Worm (Caenorhabditis elegans) whole organism, dauer: ENCODE data around the gene Y45F10D.15.

Experiments used
- unc-62 ChIP-seq: sonication (generic microtip); optimal IDR thresholded peaks from 2 replicates; lab custom pipeline; 2017; ENCODE audit warnings: missing biosample characterization, missing genetic modification reagents, missing genetic modification characterization

The Y45F10D.15 gene

DNA sequence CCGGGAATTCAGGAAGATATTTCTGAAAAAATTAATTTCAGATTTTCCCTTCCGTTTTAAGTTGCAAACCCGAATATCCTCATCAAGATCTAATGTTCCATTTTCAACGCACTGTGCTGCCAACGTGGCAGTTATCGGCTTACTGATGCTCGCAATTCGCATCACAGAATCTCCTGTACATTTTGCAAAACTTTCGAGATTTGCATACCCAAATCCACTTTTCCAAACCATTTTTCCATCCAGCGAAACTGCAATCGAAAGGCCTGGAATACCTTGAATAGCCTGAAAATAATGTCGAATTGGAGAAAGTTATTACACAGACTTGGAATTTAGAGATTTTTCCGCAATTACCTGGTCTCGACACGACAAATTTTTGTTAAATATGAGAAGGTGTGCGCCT, 36.0 kb downstream of the Y45F10D.15 start:
- no peak for TF ChIP-seq unc-62

DNA sequence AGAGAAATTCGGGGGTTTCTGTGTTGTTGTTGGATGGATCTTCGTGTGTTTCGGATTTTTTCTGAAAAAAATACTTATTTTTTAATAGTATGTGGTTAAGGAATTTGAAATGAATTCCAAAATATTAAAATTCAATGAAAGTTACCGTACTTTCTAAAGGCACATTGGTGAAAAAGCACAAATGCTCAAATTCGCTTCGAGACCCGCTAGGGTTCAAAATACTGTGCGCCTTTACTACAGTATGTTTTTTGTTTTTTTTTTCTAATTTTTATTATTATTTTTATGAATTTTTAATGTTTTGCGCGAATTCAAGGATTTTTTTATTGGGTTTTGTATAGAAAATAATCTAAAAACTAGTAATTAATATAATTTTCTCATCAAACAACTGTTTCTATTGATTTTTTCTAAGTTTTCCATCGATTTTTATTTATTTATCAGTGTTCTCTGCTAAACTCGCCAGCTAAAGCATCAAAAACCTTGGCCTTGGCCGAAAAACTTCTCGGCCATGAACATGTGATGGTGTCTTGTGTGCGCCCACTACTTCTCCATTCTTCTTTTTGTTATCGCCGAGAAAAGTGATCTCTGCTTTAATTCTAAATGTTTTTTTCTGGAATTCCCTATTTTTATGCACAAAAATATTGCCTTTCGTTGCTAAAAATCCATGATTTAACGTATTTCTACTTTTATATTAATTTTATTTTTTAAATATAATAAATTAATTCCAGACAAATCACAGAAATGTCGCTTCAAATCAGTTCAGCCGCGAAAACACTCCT, 37.3 kb downstream of the Y45F10D.15 start, which contains the start of gene iscu-1:
iscu-1 (plus strand) TSS at position 726 of the 776 bp plus-strand sequence.
- no peak for TF ChIP-seq unc-62

DNA sequence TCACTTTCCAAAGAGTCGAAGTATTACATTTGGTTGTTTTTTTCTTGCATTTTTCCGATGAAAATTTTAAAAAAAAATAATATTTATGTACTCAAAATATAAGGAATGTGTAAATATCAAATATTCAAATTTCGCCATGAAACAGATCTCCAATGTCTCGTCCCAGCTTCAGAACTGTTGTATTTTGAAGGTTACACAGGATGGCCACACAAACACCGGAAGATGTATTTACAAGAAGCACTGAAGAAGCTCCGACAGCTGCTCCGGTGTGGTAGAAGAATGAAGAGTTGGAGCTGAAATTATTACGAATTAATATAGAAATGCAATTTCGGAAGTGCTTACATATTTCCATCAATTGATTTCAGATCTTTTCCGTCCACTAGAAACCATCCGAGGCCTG, 38.4 kb downstream of the Y45F10D.15 start:
- no peak for TF ChIP-seq unc-62

DNA sequence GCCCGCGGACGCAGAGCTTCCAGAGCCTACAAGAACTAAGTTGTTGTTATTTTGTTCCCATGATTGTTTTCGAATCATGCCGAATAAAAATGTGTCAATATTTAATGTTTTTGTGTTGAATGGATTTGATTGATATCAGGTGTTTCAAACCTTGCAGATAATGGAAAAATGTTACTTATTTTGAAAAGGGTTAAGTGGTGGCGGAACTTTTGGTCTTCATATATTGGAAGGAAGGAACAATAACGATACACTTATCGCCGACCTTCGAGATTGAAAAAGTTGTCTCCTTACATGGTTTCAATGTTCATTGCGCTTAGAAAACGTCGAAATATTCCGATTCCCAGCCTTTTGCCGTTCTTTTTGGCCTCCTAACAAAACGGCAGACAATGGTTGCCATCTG, 42.1 kb downstream of the Y45F10D.15 start, which contains the start of gene gly-10:
gly-10 (plus strand) TSS at position 387 of the 400 bp plus-strand sequence.
- TF ChIP-seq unc-62: no peak

DNA sequence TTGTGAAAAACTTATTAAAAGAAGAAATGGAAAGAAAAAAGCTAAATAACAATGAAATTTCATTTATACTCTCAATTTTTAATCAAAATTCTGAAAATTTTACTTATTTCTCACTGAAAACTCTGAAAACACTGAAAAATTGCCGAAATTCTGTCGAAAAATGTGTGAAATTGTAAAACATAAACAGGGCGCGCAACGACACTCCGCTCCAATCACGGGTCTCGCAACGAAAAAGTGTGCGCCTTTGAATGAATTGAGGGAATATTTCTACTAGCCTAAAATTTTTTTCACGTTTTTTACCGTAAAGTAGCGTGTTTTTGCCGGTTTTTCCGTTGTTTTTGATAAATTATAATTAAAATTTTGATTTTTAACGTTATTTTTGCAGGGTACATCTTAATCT, 43.3 kb downstream of the Y45F10D.15 start, which contains the start of gene rpl-18:
rpl-18 (plus strand) TSS at position 386 of the 400 bp plus-strand sequence.
- no peak for TF ChIP-seq unc-62

DNA sequence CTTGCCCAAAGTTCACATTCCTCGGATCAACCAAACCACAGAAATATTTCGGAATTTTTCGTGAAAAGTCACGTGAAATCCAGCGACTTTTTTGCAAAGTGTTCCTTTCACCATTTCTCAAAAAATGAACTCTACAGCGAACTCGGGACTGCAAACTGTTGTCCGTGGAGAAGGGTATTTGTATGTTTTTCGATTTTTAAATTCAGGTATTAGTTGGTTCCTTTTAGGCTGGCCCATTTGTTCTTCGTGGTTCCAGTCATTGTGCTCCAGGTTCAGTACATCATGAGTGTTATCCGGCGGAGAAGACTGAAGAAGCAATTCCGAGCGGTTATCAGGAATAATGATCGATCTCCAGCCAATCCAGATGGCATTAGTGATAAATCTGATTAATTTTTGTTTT, 44.0 kb downstream of the Y45F10D.15 start:
- no peak for TF ChIP-seq unc-62

DNA sequence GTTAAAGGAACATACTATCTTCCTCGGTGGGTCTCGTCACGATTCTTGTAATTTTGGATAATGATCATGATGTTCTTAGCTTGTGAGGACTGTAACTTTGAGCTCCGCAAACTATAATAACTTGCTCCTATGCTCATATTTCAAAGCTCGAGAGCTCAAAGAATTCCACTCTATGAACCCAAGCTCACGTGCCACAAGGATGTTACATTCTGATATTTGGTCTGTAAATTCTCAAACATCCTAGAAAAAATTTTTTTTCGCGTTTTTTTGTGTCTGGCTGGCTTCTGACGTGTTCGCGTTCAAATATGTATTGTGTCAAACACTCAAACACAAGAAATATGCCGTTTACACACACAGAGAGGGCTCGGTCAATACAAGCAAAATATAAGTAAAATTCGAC, 44.6 kb downstream of the Y45F10D.15 start, which contains the start of gene Y45F10D.16:
Y45F10D.16 (plus strand) TSS at position 301 of the 400 bp plus-strand sequence.
- TF ChIP-seq unc-62: no peak

DNA sequence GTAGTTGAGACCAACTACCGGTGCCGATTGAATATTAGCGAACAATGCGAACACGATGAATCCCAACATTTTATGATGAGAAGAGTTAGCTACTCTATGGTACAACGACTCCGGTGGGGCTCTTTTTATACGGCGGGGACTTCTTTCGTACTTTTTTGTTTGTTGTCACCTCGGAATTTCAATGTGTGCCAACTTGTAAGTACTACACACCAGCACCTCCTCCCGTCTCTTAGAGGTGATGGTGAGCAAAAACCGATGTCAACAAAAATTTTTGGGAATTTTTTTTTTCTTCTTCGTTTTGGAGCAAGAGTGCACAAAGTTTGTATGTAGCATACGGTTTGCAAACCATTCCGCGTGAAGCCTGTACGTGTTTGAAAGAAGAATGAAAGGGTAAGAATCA, 46.2 kb downstream of the Y45F10D.15 start, which contains the start of gene Y45F10D.2:
Y45F10D.2 (minus strand) TSS at position 101 of the 400 bp plus-strand sequence.
- TF ChIP-seq unc-62: no peak
